Fruit fly (Drosophila melanogaster) ovary, adult (tissue): ENCODE measurements around the gene CG13375.

ENCODE experiments used
- CG17801 ChIP-seq: fragments of 200-800 bp; optimal IDR thresholded peaks from 2 replicates; lab custom pipeline; 2019; ENCODE audit warnings: missing biosample characterization, mild to moderate bottlenecking, missing genetic modification characterization, moderate library complexity; ENCODE audit not compliant: partially characterized antibody

CG13375 gene

dm6 chrX:294839-295238, at the start of gene CG13375:
CG13375 (minus strand) TSS chrX:294962.
- no peak for TF ChIP-seq CG17801

dm6 chrX:342422-343169, 47.8 kb upstream of the CG13375 start:
- no peak for TF ChIP-seq CG17801

dm6 chrX:340809-341208, 46.0 kb upstream of the CG13375 start:
- TF ChIP-seq CG17801: no peak

dm6 chrX:339866-340571, 45.3 kb upstream of the CG13375 start:
- TF ChIP-seq CG17801: no peak

- peak; percentile 58 for TF ChIP-seq CG17801
Observed at dm6 chrX:338123-338527, 43.4 kb upstream of the CG13375 start.

- TF ChIP-seq CG17801: no peak
Observed at dm6 chrX:336659-337266, 42.0 kb upstream of the CG13375 start.

- no peak for TF ChIP-seq CG17801
Observed at dm6 chrX:334624-335292, 40.0 kb upstream of the CG13375 start.

dm6 chrX:333942-334341, 39.2 kb upstream of the CG13375 start:
- no peak for TF ChIP-seq CG17801

dm6 chrX:314823-315222, 20.1 kb upstream of the CG13375 start, which contains the start of gene Or1a:
Or1a (plus strand) TSS chrX:315123.
- TF ChIP-seq CG17801: no peak

- no peak for TF ChIP-seq CG17801
Observed at dm6 chrX:311328-311727, 16.6 kb upstream of the CG13375 start.

- TF ChIP-seq CG17801: no peak
Observed at dm6 chrX:307384-307783, 12.6 kb upstream of the CG13375 start, which contains the start of gene CG12470. CG12470 (plus strand) TSS chrX:307684.

dm6 chrX:293254-293653, 1.5 kb downstream of the CG13375 start:
- TF ChIP-seq CG17801: no peak

- peak; percentile 10 for TF ChIP-seq CG17801
Observed at dm6 chrX:279097-279727, 15.6 kb downstream of the CG13375 start, which contains the start of the genes CG3777 and ewg. CG3777 (plus strand) TSS chrX:279703. ewg (minus strand) TSS chrX:279718.

- no peak for TF ChIP-seq CG17801
Observed at dm6 chrX:278370-279096, 16.2 kb downstream of the CG13375 start.

dm6 chrX:277885-278284, 16.9 kb downstream of the CG13375 start:
- TF ChIP-seq CG17801: no peak

- no peak for TF ChIP-seq CG17801
Observed at dm6 chrX:276569-276968, 18.2 kb downstream of the CG13375 start.
